Worm (Caenorhabditis elegans) whole organism, L2 larva: ENCODE results near the gene F22E5.13.
"Not testable (repeated sequence)": the region's sequence is repeated elsewhere in the genome, so short reads cannot be mapped to it uniquely, and the experiment has no call there.

ENCODE experiments used
- R02D3.7 ChIP-seq: fragments of 150-350 bp; optimal IDR thresholded peaks from 2 replicates; lab custom pipeline; 2014; ENCODE audit warnings: missing biosample characterization, missing genetic modification characterization
- alr-1 ChIP-seq: fragments of 150-350 bp; optimal IDR thresholded peaks from 2 replicates; lab custom pipeline; 2014; ENCODE audit warnings: missing biosample characterization, missing genetic modification characterization
- blmp-1 ChIP-seq: sonication (generic microtip); optimal IDR thresholded peaks from 2 replicates; lab custom pipeline; 2017; ENCODE audit warnings: missing genetic modification characterization, mild to moderate bottlenecking, missing compliant biosample characterization, antibody characterized with exemption, moderate library complexity; ENCODE audit not compliant: insufficient read depth
- egl-27 ChIP-seq: sonication (generic microtip); optimal IDR thresholded peaks from 3 replicates; lab custom pipeline; 2017; ENCODE audit warnings: missing biosample characterization, missing genetic modification reagents, missing genetic modification characterization
- fos-1 ChIP-seq: fragments of 150-350 bp; optimal IDR thresholded peaks from 2 replicates; lab custom pipeline; 2014; ENCODE audit warnings: missing biosample characterization, missing genetic modification characterization
- nhr-6 ChIP-seq: fragments of 150-350 bp; optimal IDR thresholded peaks from 2 replicates; lab custom pipeline; 2014; ENCODE audit warnings: missing biosample characterization, missing genetic modification characterization
- unc-39 ChIP-seq: fragments of 150-350 bp; optimal IDR thresholded peaks from 2 replicates; lab custom pipeline; 2014; ENCODE audit warnings: missing biosample characterization, missing genetic modification characterization

DNA sequence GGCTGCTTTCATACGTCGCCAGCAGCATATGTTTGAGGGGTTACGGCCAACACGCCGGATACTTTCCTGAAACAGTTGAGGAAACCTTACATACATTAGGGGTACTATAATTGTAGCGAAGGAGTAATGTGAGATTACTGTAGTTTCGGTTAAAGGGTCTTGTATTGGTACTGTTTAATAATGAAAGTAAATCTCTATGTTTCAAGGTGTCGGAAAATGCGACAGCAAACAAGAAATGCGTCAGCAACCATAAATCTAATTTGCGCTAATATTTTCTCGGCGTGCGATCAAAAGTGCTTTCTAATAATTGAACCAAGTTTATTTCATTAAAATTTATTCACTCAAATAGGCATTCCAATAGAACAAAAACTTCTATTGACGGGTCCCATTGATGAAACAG is 22.9 kb upstream of the F22E5.13 start, which contains the start of gene sri-57:
- TF ChIP-seq egl-27 (tag; lab: Kevin White, UChicago); fos-1 (tag; lab: Kevin White, UChicago); R02D3.7 (tag; lab: Kevin White, UChicago); alr-1 (tag; lab: Kevin White, UChicago); blmp-1 (tag; lab: Kevin White, UChicago); nhr-6; unc-39 (tag; lab: Kevin White, UChicago): not testable (repeated sequence)
